Worm (Caenorhabditis elegans) whole organism, young adult: Measurements from ENCODE around the gene F32A11.1.

Source experiments
- B0019.2 ChIP-seq: fragments of 200-800 bp; sonication (Bioruptor generic); conservative IDR thresholded peaks from 2 replicates; pipeline ENCODE4 v1.3.6; 2022; ENCODE audit warnings: missing genetic modification reagents, missing genetic modification characterization, missing compliant biosample characterization
- B0035.1 ChIP-seq: sonication (generic microtip); optimal IDR thresholded peaks from 2 replicates; lab custom pipeline; 2016; ENCODE audit warnings: missing genetic modification characterization, mild to moderate bottlenecking, missing compliant biosample characterization, missing genotype, missing genetic modification reagents
- B0261.1 ChIP-seq: sonication (generic microtip); optimal IDR thresholded peaks from 2 replicates; lab custom pipeline; 2016; ENCODE audit warnings: mild to moderate bottlenecking, missing genetic modification characterization, moderate library complexity, missing compliant biosample characterization
- D2030.7 ChIP-seq: fragments of 200-800 bp; sonication (Bioruptor generic); IDR thresholded peaks from 2 replicates; pipeline ENCODE4 v1.3.6; 2022; ENCODE audit warnings: missing genetic modification reagents, missing genetic modification characterization, missing compliant biosample characterization
- F22D6.2 ChIP-seq: sonication (generic microtip); optimal IDR thresholded peaks from 2 replicates; lab custom pipeline; 2016; ENCODE audit warnings: mild to moderate bottlenecking, missing genetic modification characterization, missing compliant biosample characterization
- F33H1.4 ChIP-seq: fragments of 200-800 bp; sonication (Bioruptor generic); IDR thresholded peaks from 2 replicates; pipeline ENCODE4 v1.3.6; 2022; ENCODE audit warnings: missing genetic modification reagents, missing genetic modification characterization, missing compliant biosample characterization
- F49E8.2 ChIP-seq: sonication (generic microtip); optimal IDR thresholded peaks from 3 replicates; lab custom pipeline; 2017; ENCODE audit warnings: missing genetic modification characterization, mild to moderate bottlenecking, missing compliant biosample characterization, antibody characterized with exemption, moderate library complexity; ENCODE audit not compliant: insufficient read depth
- F52B5.7 ChIP-seq: sonication (generic microtip); optimal IDR thresholded peaks from 2 replicates; lab custom pipeline; 2016; ENCODE audit warnings: mild to moderate bottlenecking, missing genetic modification characterization, missing compliant biosample characterization
- T07F8.4 ChIP-seq: sonication (generic microtip); optimal IDR thresholded peaks from 2 replicates; lab custom pipeline; 2016; ENCODE audit warnings: mild to moderate bottlenecking, missing genetic modification characterization, moderate library complexity, missing compliant biosample characterization
- Y53G8AR.9 ChIP-seq: fragments of 200-800 bp; sonication (Bioruptor generic); conservative IDR thresholded peaks from 2 replicates; pipeline ENCODE4 v1.3.6; 2022; ENCODE audit warnings: missing genetic modification reagents, missing genetic modification characterization, missing compliant biosample characterization
- Y56A3A.18 ChIP-seq: fragments of 200-800 bp; sonication (Bioruptor generic); IDR thresholded peaks from 2 replicates; pipeline ENCODE4 v1.3.6; 2022; ENCODE audit warnings: missing genetic modification reagents, missing genetic modification characterization, missing compliant biosample characterization
- Y95B8A.8 ChIP-seq: fragments of 200-800 bp; sonication (Bioruptor generic); IDR thresholded peaks from 2 replicates; pipeline ENCODE4 v1.3.6; 2022; ENCODE audit warnings: missing genetic modification reagents, missing genetic modification characterization, missing compliant biosample characterization
- ama-1 ChIP-seq, 3 experiments: fragments of 150-350 bp in 1 of 3; sonication (generic microtip) in 2 of 3; optimal IDR thresholded peaks; 2 replicates each; lab custom pipeline; 2014 to 2018; ENCODE audit warnings: missing biosample characterization in 2 of 3, missing genetic modification characterization in 2 of 3, missing genetic modification reagents in 2 of 3
- aptf-2 ChIP-seq: fragments of 200-800 bp; sonication (Bioruptor generic); conservative IDR thresholded peaks from 2 replicates; pipeline ENCODE4 v1.3.6; 2022; ENCODE audit warnings: missing genetic modification reagents, missing genetic modification characterization, missing compliant biosample characterization
- atf-7 ChIP-seq: sonication (generic microtip); optimal IDR thresholded peaks from 2 replicates; lab custom pipeline; 2017; ENCODE audit warnings: mild to moderate bottlenecking, missing genetic modification characterization, missing compliant biosample characterization
- ceh-79 ChIP-seq: sonication (generic microtip); optimal IDR thresholded peaks from 2 replicates; lab custom pipeline; 2017; ENCODE audit warnings: mild to moderate bottlenecking, missing genetic modification characterization, missing compliant biosample characterization
- egl-18 ChIP-seq: fragments of 200-800 bp; sonication (Bioruptor generic); IDR thresholded peaks from 2 replicates; pipeline ENCODE4 v1.3.6; 2022; ENCODE audit warnings: missing genetic modification reagents, missing genetic modification characterization, missing compliant biosample characterization
- egl-44 ChIP-seq: fragments of 200-800 bp; sonication (Bioruptor generic); IDR thresholded peaks from 2 replicates; pipeline ENCODE4 v1.3.6; 2022; ENCODE audit warnings: missing genetic modification reagents, missing genetic modification characterization, missing compliant biosample characterization
- egrh-3 ChIP-seq: fragments of 200-800 bp; sonication (Bioruptor generic); IDR thresholded peaks from 2 replicates; pipeline ENCODE4 v1.3.6; 2022; ENCODE audit warnings: missing genetic modification reagents, missing genetic modification characterization, missing compliant biosample characterization
- lag-1 ChIP-seq: fragments of 200-800 bp; sonication (Bioruptor generic); IDR thresholded peaks from 2 replicates; pipeline ENCODE4 v1.3.6; 2022; ENCODE audit warnings: missing genetic modification reagents, missing genetic modification characterization, missing compliant biosample characterization
- lir-1 ChIP-seq: fragments of 200-800 bp; sonication (Bioruptor generic); conservative IDR thresholded peaks from 2 replicates; pipeline ENCODE4 v1.3.6; 2022; ENCODE audit warnings: missing genetic modification reagents, missing genetic modification characterization, missing compliant biosample characterization
- madf-10 ChIP-seq: sonication (generic microtip); optimal IDR thresholded peaks from 2 replicates; lab custom pipeline; 2016; ENCODE audit warnings: mild to moderate bottlenecking, missing genetic modification characterization, missing compliant biosample characterization
- mcd-1 ChIP-seq: fragments of 200-800 bp; sonication (Bioruptor generic); IDR thresholded peaks from 2 replicates; pipeline ENCODE4 v1.3.6; 2022; ENCODE audit warnings: missing genetic modification reagents, missing genetic modification characterization, missing compliant biosample characterization
- mel-28 ChIP-seq: sonication (generic microtip); optimal IDR thresholded peaks from 2 replicates; lab custom pipeline; 2016; ENCODE audit warnings: borderline replicate concordance, mild to moderate bottlenecking, missing genetic modification characterization, missing compliant biosample characterization
- mxl-1 ChIP-seq: sonication (generic microtip); optimal IDR thresholded peaks from 2 replicates; lab custom pipeline; 2016; ENCODE audit warnings: missing genetic modification characterization, missing compliant biosample characterization
- nhr-120 ChIP-seq: fragments of 200-800 bp; sonication (Bioruptor generic); IDR thresholded peaks from 2 replicates; pipeline ENCODE4 v1.3.6; 2022; ENCODE audit warnings: missing genetic modification characterization, missing compliant biosample characterization
- pbrm-1 ChIP-seq: fragments of 200-800 bp; sonication (Bioruptor generic); IDR thresholded peaks from 2 replicates; pipeline ENCODE4 v1.3.6; 2022; ENCODE audit warnings: missing genetic modification reagents, missing genetic modification characterization, missing compliant biosample characterization
- pha-4 ChIP-seq: fragments of 150-350 bp; sonication (generic microtip); optimal IDR thresholded peaks from 2 replicates; lab custom pipeline; 2014; ENCODE audit warnings: missing biosample characterization, missing genetic modification reagents, missing genetic modification characterization
- rec-8 ChIP-seq, 2 experiments: sonication (generic microtip); optimal IDR thresholded peaks; 2 replicates each; lab custom pipeline; 2016; ENCODE audit warnings: mild to moderate bottlenecking in 2 of 2, missing genetic modification characterization in 2 of 2, missing genetic modification reagents in 2 of 2, missing genotype in 2 of 2, missing biosample characterization in 1 of 2, missing compliant biosample characterization in 1 of 2, moderate library complexity in 1 of 2
- repo-1 ChIP-seq: sonication (generic microtip); optimal IDR thresholded peaks from 2 replicates; lab custom pipeline; 2017; ENCODE audit warnings: mild to moderate bottlenecking, missing genetic modification characterization, missing compliant biosample characterization
- somi-1 ChIP-seq: fragments of 200-800 bp; sonication (Bioruptor generic); optimal IDR thresholded peaks from 2 replicates; lab custom pipeline; 2018; ENCODE audit warnings: mild to moderate bottlenecking, missing genetic modification characterization, missing compliant biosample characterization
- tlf-1 ChIP-seq: fragments of 200-800 bp; sonication (Bioruptor generic); optimal IDR thresholded peaks from 2 replicates; lab custom pipeline; 2018; ENCODE audit warnings: mild to moderate bottlenecking, missing genetic modification characterization, missing compliant biosample characterization
- xnd-1 ChIP-seq: sonication (generic microtip); optimal IDR thresholded peaks from 2 replicates; lab custom pipeline; 2016; ENCODE audit warnings: missing genotype, missing genetic modification reagents, missing genetic modification characterization, missing compliant biosample characterization
- zfh-2 ChIP-seq: fragments of 200-800 bp; sonication (Bioruptor generic); conservative IDR thresholded peaks from 2 replicates; pipeline ENCODE4 v1.3.6; 2022; ENCODE audit warnings: missing genetic modification reagents, missing genetic modification characterization, missing compliant biosample characterization
- ztf-26 ChIP-seq: sonication (generic microtip); optimal IDR thresholded peaks from 2 replicates; lab custom pipeline; 2017; ENCODE audit warnings: missing genetic modification characterization, missing compliant biosample characterization
- ztf-6 ChIP-seq: fragments of 200-800 bp; sonication (Bioruptor generic); IDR thresholded peaks from 2 replicates; pipeline ENCODE4 v1.3.6; 2022; ENCODE audit warnings: missing genetic modification reagents, missing genetic modification characterization, missing compliant biosample characterization

F32A11.1 gene

ce11 chrII:13142372-13142771 is 14.8 kb upstream of the F32A11.1 start:
- TF ChIP-seq mel-28: no peak
- no peak for TF ChIP-seq xnd-1
- TF ChIP-seq Y95B8A.8 (GFP tag; lab: Robert Waterston, UW): no peak
- no peak for TF ChIP-seq Y53G8AR.9 (GFP tag; lab: Robert Waterston, UW)
- TF ChIP-seq ztf-26 (tag; lab: Kevin White, UChicago): no peak
- no peak for TF ChIP-seq F49E8.2 (tag; lab: Kevin White, UChicago)
- TF ChIP-seq egl-18 (GFP tag; lab: Robert Waterston, UW): no peak
- TF ChIP-seq, all 124 proteins: peak for 0

ce11 chrII:13145204-13145603 is 11.9 kb upstream of the F32A11.1 start, which contains the start of gene mltn-1:
TSS of gene mltn-1 (minus strand) at chrII:13145225.
- no peak for TF ChIP-seq ztf-6
- no peak for TF ChIP-seq F52B5.7 (tag; lab: Kevin White, UChicago)
- TF ChIP-seq, all 124 proteins: peak for 0

- TF ChIP-seq ama-1 (optimal IDR thresholded peaks at IDR 0.05; lab: Kevin White, UChicago) (no peak), ama-1 (GFP tag; optimal IDR thresholded peaks at IDR 0.05; lab: Kevin White, UChicago) (no peak), mcd-1 (GFP tag; lab: Robert Waterston, UW) (no peak), zfh-2 (GFP tag; lab: Robert Waterston, UW) (no peak), atf-7 (tag; lab: Kevin White, UChicago) (no peak), B0261.1 (tag; lab: Kevin White, UChicago) (no peak), lag-1 (GFP tag; lab: Robert Waterston, UW) (no peak), aptf-2 (no peak), D2030.7 (GFP tag; lab: Robert Waterston, UW) (no peak), F22D6.2 (tag; lab: Kevin White, UChicago) (no peak), nhr-120 (GFP tag; lab: Robert Waterston, UW) (no peak), T07F8.4 (tag; lab: Kevin White, UChicago) (no peak), rec-8 (tag; optimal IDR thresholded peaks at IDR 0.05; lab: Kevin White, UChicago) (no peak), ceh-79 (tag; lab: Kevin White, UChicago) (no peak)
Measured at ce11 chrII:13148247-13148646, 8.9 kb upstream of the F32A11.1 start.

- TF ChIP-seq pbrm-1 (GFP tag; lab: Robert Waterston, UW) (no peak), ztf-26 (tag; lab: Kevin White, UChicago) (peak; percentile 30)
- TF ChIP-seq, all 124 proteins: peak for 1
Measured at ce11 chrII:13149965-13150364, 7.2 kb upstream of the F32A11.1 start.

- 0 out of 2 replicates have a peak, but pooled peaks have one; percentile 19 for TF ChIP-seq egrh-3 (GFP tag; lab: Robert Waterston, UW)
- no peak for TF ChIP-seq F33H1.4 (GFP tag; lab: Robert Waterston, UW)
- TF ChIP-seq zfh-2 (GFP tag; lab: Robert Waterston, UW): 0 out of 2 replicates have a peak, but pooled peaks have one; percentile 13
- no peak for TF ChIP-seq F52B5.7 (tag; lab: Kevin White, UChicago)
Measured at ce11 chrII:13152409-13152808, 4.7 kb upstream of the F32A11.1 start.

- no peak for TF ChIP-seq lir-1 (GFP tag; lab: Robert Waterston, UW)
- no peak for TF ChIP-seq B0261.1 (tag; lab: Kevin White, UChicago)
- TF ChIP-seq somi-1 (GFP tag; lab: Kevin White, UChicago): no peak
- TF ChIP-seq madf-10 (tag; lab: Kevin White, UChicago): no peak
- no peak for TF ChIP-seq egl-44 (GFP tag; lab: Robert Waterston, UW)
- TF ChIP-seq nhr-120 (GFP tag; lab: Robert Waterston, UW): no peak
- TF ChIP-seq B0019.2 (GFP tag; lab: Robert Waterston, UW): no peak
- no peak for TF ChIP-seq Y56A3A.18 (GFP tag; lab: Robert Waterston, UW)
- TF ChIP-seq mxl-1: no peak
- no peak for TF ChIP-seq repo-1 (tag; lab: Kevin White, UChicago)
- TF ChIP-seq rec-8 (tag; optimal IDR thresholded peaks at IDR 0.05; lab: Kevin White, UChicago): no peak
- TF ChIP-seq B0035.1 (tag; lab: Kevin White, UChicago): no peak
- TF ChIP-seq pha-4 (tag; lab: Kevin White, UChicago): no peak
- TF ChIP-seq tlf-1 (GFP tag; lab: Kevin White, UChicago): no peak
Measured at ce11 chrII:13153299-13153698, 3.8 kb upstream of the F32A11.1 start, which contains the start of gene spe-18. TSS of gene spe-18 (minus strand) at chrII:13153399.
